Worm (Caenorhabditis elegans): ENCODE data around the gene srv-31.
A peak's percentile ranks its signal among the peaks of the same experiment; 100 is the strongest.
"Not testable (repeated sequence)": the region's sequence is repeated elsewhere in the genome, so short reads cannot be mapped to it uniquely, and the experiment has no call there.

srv-31 gene

DNA sequence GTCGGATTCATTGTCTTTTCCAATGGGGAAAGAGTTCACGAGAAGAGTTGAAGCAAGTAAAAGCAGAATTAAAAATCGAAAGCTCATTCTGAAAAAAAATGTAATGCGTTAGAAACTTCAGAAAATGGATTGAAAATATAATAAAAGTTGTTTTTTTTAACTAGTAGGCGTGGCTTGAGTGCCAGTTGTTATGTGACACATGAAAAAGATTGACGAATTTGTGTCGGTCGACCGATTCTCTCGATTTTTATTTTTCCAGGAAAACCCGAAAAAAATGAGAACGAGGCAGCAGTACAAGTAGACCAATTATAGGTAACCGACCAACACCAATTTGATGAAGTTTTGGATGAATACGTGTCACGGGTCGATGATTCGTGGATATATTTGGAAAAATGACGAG lies 12.1 kb downstream of the srv-31 start, which contains the start of gene nlp-16:
Gene nlp-16 (minus strand): TSS at position 101 of the 400 bp plus-strand sequence.
- TF ChIP-seq B0261.1 (tag; optimal IDR thresholded peaks at IDR 0.05), result no peak
- no peak for TF ChIP-seq Y95B8A.8 (GFP tag; IDR thresholded peaks at IDR 0.05)
- no peak for TF ChIP-seq sptf-2 (GFP tag; optimal IDR thresholded peaks at IDR 0.05)
- TF ChIP-seq somi-1 (GFP tag; optimal IDR thresholded peaks at IDR 0.05), result no peak
- TF ChIP-seq egrh-3 (GFP tag; IDR thresholded peaks at IDR 0.05), result no peak
- TF ChIP-seq tbx-9 (tag; optimal IDR thresholded peaks at IDR 0.05; ENCODE audit: borderline replicate concordance), result no peak

DNA sequence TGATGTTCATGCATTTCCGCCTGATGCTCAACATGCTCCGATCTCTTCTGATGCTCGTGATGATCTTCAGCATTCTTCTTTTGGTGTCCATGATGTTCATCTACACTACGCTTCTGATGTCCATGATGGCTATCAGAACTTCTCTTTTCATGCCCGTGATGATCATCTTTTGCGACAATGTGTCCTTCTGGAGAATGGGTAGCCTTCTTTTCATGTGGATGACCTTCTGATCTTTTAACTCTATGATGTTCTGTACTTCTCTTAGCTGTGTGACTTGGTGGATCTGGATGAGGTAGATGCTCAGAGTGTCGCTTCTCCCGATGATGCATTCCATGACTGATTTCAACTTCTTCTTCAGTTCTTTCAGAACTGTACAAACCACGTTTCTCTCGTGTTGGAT lies 12.9 kb downstream of the srv-31 start:
- TF ChIP-seq ceh-40 (GFP tag; IDR thresholded peaks at IDR 0.05), result no peak
- 0 out of 2 replicates have a peak, but pooled peaks have one; percentile 52 for TF ChIP-seq madf-3 (GFP tag; IDR thresholded peaks at IDR 0.05)

DNA sequence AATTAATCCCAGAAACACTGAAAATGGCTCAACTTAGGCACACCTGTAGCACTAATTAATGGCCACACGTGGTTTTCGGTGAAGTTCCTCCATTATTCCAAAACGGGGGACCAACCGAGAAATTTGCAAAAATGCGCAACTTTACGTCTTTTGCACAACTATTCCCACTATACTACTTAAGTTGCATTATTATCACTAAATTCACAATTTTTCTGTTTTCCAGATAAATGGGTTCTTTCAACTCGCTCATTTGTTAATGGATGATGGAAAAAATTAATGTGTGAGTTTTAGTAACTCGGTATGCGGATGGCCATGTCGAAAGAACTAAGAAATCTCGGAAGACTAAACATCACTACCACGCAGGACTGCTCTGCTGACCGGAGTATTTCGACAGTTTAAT lies 17.2 kb downstream of the srv-31 start, which contains the start of gene T13A10.64:
Gene T13A10.64 (plus strand): TSS at position 301 of the 400 bp plus-strand sequence.
- no peak for TF ChIP-seq lir-1 (GFP tag; conservative IDR thresholded peaks at IDR 0.05)
- TF ChIP-seq ets-4 (GFP tag; optimal IDR thresholded peaks at IDR 0.05), result no peak
- no peak for TF ChIP-seq T07F8.4 (tag; optimal IDR thresholded peaks at IDR 0.05)
- TF ChIP-seq sptf-2 (GFP tag; optimal IDR thresholded peaks at IDR 0.05), result no peak

DNA sequence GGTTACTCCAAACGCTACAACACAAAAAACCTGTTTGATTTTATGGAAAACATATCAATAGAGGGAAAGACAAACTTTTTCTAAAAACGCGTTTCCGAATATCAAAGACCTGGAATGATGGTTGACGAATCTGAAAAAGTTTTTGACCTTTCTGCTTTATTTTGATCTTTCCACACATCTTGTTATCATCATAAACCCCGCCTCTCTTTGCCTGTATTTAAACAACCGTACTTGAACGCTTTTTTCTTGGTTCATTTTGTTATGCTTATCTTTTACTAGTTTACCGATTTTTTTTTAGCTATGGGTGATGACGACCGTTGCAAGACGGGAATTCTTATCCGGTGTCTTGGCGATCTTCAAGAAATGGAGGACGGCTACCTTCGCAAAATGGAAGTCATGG lies 18.8 kb downstream of the srv-31 start, which contains the start of gene T13A10.2:
Gene T13A10.2 (plus strand): TSS at position 301 of the 400 bp plus-strand sequence.
- TF ChIP-seq ztf-26 (tag; optimal IDR thresholded peaks at IDR 0.05); Y79H2A.3 (GFP tag; conservative IDR thresholded peaks at IDR 0.05); madf-6 (GFP tag; IDR thresholded peaks at IDR 0.05): not testable (repeated sequence)

DNA sequence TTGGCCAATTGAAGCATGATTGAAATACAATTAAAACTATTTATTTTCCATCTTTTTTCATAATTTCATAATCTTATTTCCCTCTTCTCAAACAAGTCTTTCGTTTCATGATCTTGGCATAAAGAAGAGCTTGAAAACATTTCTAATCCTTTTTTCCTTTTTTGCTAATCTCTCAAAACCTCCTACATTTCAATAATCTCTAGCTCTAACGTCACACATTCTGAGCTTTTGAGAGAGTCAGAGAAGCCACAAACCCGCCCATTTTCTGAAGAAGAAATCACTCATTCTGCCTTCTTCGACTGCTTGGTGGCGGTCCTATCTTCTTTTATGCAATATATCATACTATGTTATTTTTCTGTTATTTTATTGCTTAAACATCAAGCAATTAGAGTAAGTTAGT lies 22.2 kb downstream of the srv-31 start, which contains the start of gene F58F9.1:
Gene F58F9.1 (plus strand): TSS at position 251 of the 400 bp plus-strand sequence.
- TF ChIP-seq zim-3 (tag; optimal IDR thresholded peaks at IDR 0.05) (no peak), T26A5.8 (tag; optimal IDR thresholded peaks at IDR 0.05) (no peak), C06A6.2 (GFP tag; conservative IDR thresholded peaks at IDR 0.05) (no peak), aptf-3 (GFP tag; IDR thresholded peaks at IDR 0.05) (no peak), B0261.1 (tag; optimal IDR thresholded peaks at IDR 0.05) (no peak), sea-2 (GFP tag; IDR thresholded peaks at IDR 0.05) (no peak), K11D2.4 (GFP tag; IDR thresholded peaks at IDR 0.05) (no peak), nhr-90 (tag; optimal IDR thresholded peaks at IDR 0.05) (no peak), ceh-79 (tag; optimal IDR thresholded peaks at IDR 0.05) (no peak), rec-8 (tag; optimal IDR thresholded peaks at IDR 0.05) (no peak), rcor-1 (GFP tag; IDR thresholded peaks at IDR 0.05) (no peak)

DNA sequence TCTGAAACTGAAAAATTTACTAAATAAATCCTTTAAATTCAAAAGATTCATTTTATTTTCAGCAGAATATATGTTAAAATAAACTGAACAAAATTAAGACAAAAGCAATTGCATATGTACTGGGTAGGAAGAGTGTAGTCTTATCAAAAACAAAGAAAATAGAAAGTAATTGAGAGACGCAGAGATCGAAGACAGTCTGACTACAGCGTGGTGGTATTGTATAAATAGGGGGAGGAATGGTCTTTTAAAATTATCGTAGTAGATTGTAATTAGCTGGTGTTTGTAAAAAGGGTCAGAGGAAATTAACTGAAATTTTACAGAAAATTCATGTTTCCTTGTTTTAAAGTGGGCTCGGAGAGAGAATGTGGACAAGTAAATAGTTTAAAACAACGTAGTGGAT lies 23.3 kb downstream of the srv-31 start, which contains the start of gene acox-3:
Gene acox-3 (minus strand): TSS at position 7 of the 400 bp plus-strand sequence.
- TF ChIP-seq mes-4 (tag; optimal IDR thresholded peaks at IDR 0.05) (no peak), nhr-80 (tag; optimal IDR thresholded peaks at IDR 0.05) (peak; percentile 18)

DNA sequence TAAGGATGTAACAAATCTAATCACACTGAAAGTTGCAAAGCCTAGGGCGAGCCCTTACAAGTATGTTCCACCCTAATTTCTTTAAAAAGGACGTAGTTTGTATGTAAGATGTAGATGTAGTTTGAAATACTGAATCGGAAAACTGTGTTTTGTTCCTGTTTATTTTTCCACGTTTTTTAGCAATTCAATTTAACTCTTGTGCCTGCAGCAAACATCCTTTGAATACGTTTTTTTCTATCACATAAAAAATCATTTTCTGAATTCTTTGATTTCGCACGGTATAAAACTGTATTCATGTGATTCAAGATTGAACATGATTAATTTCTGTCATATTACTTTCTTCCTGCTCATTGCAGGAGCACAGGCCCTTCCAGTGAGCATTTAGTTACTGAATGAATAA lies 31.8 kb downstream of the srv-31 start, which contains the start of gene F58F9.9:
Gene F58F9.9 (plus strand): TSS at position 301 of the 400 bp plus-strand sequence.
- TF ChIP-seq somi-1 (GFP tag; optimal IDR thresholded peaks at IDR 0.05), result no peak
- TF ChIP-seq die-1 (tag; optimal IDR thresholded peaks at IDR 0.05), result no peak
- no peak for TF ChIP-seq B0261.1 (tag; optimal IDR thresholded peaks at IDR 0.05)
- no peak for TF ChIP-seq lag-1 (GFP tag; IDR thresholded peaks at IDR 0.05)
- TF ChIP-seq lin-54 (GFP tag; optimal IDR thresholded peaks at IDR 0.05), result no peak
- no peak for TF ChIP-seq unc-130 (GFP tag; optimal IDR thresholded peaks at IDR 0.05)
- no peak for TF ChIP-seq rpc-1 (optimal IDR thresholded peaks at IDR 0.05)
- TF ChIP-seq rpc-1 (tag; optimal IDR thresholded peaks at IDR 0.05), result no peak
- no peak for TF ChIP-seq sea-2 (GFP tag; IDR thresholded peaks at IDR 0.05)
- TF ChIP-seq F57C9.4 (tag; optimal IDR thresholded peaks at IDR 0.05), result no peak
- no peak for TF ChIP-seq F10E7.11 (tag; optimal IDR thresholded peaks at IDR 0.05)
- TF ChIP-seq zfh-2 (GFP tag; conservative IDR thresholded peaks at IDR 0.05), result no peak
- TF ChIP-seq atf-7 (tag; optimal IDR thresholded peaks at IDR 0.05), result no peak
- TF ChIP-seq athp-1 (tag; optimal IDR thresholded peaks at IDR 0.05), result no peak
- TF ChIP-seq xnd-1 (tag; optimal IDR thresholded peaks at IDR 0.05), result no peak
- TF ChIP-seq him-1 (tag; optimal IDR thresholded peaks at IDR 0.05), result no peak
- no peak for TF ChIP-seq hsf-1 (GFP tag; IDR thresholded peaks at IDR 0.05)
